Fruit fly (Drosophila melanogaster) whole organism, embryonic: ENCODE data around the gene Ns4.
A peak's percentile ranks its signal among the peaks of the same experiment; 100 is the strongest.

ENCODE experiments used
- Atf-2 ChIP-seq: fragments of 200-800 bp; sonication (Bioruptor generic); optimal IDR thresholded peaks from 2 replicates; lab custom pipeline; 2016; ENCODE audit warnings: missing biosample characterization, missing genetic modification characterization
- Blimp-1 ChIP-seq: fragments of 200-800 bp; sonication (Bioruptor generic); optimal IDR thresholded peaks from 3 replicates; lab custom pipeline; 2018; ENCODE audit warnings: missing biosample characterization, missing genetic modification characterization, mild to moderate bottlenecking, moderate library complexity, missing genetic modification reagents
- CG10321 ChIP-seq: fragments of 200-800 bp; sonication (Bioruptor generic); IDR thresholded peaks from 2 replicates; pipeline ENCODE4 v1.3.6; 2022; ENCODE audit warnings: missing biosample characterization, missing genetic modification characterization
- CG1233 ChIP-seq: fragments of 200-800 bp; sonication (Bioruptor generic); optimal IDR thresholded peaks from 4 replicates; lab custom pipeline; 2018; ENCODE audit warnings: missing biosample characterization, mild to moderate bottlenecking, missing genetic modification characterization
- CG13894 ChIP-seq: fragments of 200-800 bp; sonication (Bioruptor generic); optimal IDR thresholded peaks from 3 replicates; lab custom pipeline; 2018; ENCODE audit warnings: missing biosample characterization, mild to moderate bottlenecking, missing genetic modification characterization, moderate library complexity
- CG17829 ChIP-seq: fragments of 200-800 bp; optimal IDR thresholded peaks from 2 replicates; lab custom pipeline; 2019; ENCODE audit warnings: missing biosample characterization, mild to moderate bottlenecking, missing genetic modification characterization, moderate library complexity
- CG1832 ChIP-seq: fragments of 200-800 bp; sonication (Bioruptor generic); optimal IDR thresholded peaks from 2 replicates; lab custom pipeline; 2017; ENCODE audit warnings: missing biosample characterization, mild to moderate bottlenecking, missing genetic modification characterization, inconsistent platforms
- CG18599 ChIP-seq: fragments of 200-800 bp; sonication (Bioruptor generic); optimal IDR thresholded peaks from 3 replicates; lab custom pipeline; 2017; ENCODE audit warnings: missing biosample characterization, missing genetic modification characterization, mild to moderate bottlenecking, moderate library complexity, missing genetic modification reagents
- CG2889 ChIP-seq: fragments of 200-800 bp; sonication (Bioruptor generic); IDR thresholded peaks from 3 replicates; pipeline ENCODE4 v1.3.6; 2022; ENCODE audit warnings: missing biosample characterization, missing genetic modification characterization
- CG3163 ChIP-seq: fragments of 200-800 bp; sonication (Bioruptor generic); optimal IDR thresholded peaks from 3 replicates; lab custom pipeline; 2016; ENCODE audit warnings: missing biosample characterization, missing genetic modification characterization
- CG32532 ChIP-seq: fragments of 200-800 bp; sonication (Bioruptor generic); IDR thresholded peaks from 2 replicates; pipeline ENCODE4 v1.3.6; 2022; ENCODE audit warnings: missing biosample characterization, missing genetic modification characterization
- CG3281 ChIP-seq: fragments of 200-800 bp; sonication (Bioruptor generic); optimal IDR thresholded peaks from 3 replicates; lab custom pipeline; 2017; ENCODE audit warnings: missing biosample characterization, mild to moderate bottlenecking, missing genetic modification characterization
- CG34376 ChIP-seq: fragments of 200-800 bp; sonication (Bioruptor generic); optimal IDR thresholded peaks from 2 replicates; lab custom pipeline; 2018; ENCODE audit warnings: missing biosample characterization, mild to moderate bottlenecking, missing genetic modification characterization
- CG3847 ChIP-seq: fragments of 200-800 bp; sonication (Bioruptor generic); IDR thresholded peaks from 2 replicates; pipeline ENCODE4 v1.3.6; 2022; ENCODE audit warnings: missing biosample characterization, missing genetic modification characterization
- CG4360 ChIP-seq: fragments of 200-800 bp; sonication (Bioruptor generic); IDR thresholded peaks from 2 replicates; pipeline ENCODE4 v1.3.6; 2022; ENCODE audit warnings: missing biosample characterization, missing genetic modification characterization
- CG6689 ChIP-seq: fragments of 200-800 bp; sonication (Bioruptor generic); IDR thresholded peaks from 2 replicates; pipeline ENCODE4 v1.3.6; 2022; ENCODE audit warnings: missing biosample characterization, missing genetic modification characterization
- CG8290 ChIP-seq, 3 experiments: fragments of 200-800 bp; sonication (Bioruptor generic); optimal IDR thresholded peaks; 2 replicates each; lab custom pipeline; 2016 to 2019; ENCODE audit warnings: missing biosample characterization in 3 of 3, missing genetic modification characterization in 3 of 3, mild to moderate bottlenecking in 2 of 3, moderate library complexity in 1 of 3
- CG9932 ChIP-seq: fragments of 200-800 bp; sonication (Bioruptor generic); IDR thresholded peaks from 2 replicates; pipeline ENCODE4 v1.3.6; 2022; ENCODE audit warnings: missing biosample characterization, missing genetic modification characterization
- D ChIP-seq, 2 experiments: fragments of 200-800 bp in 1 of 2; fragments of >200 bp in 1 of 2; sonication (Bioruptor generic) in 1 of 2; optimal IDR thresholded peaks; 2 replicates in 1 of 2; 3 replicates in 1 of 2; lab custom pipeline; 2017; ENCODE audit warnings: mild to moderate bottlenecking in 1 of 2, missing biosample characterization in 1 of 2, missing genetic modification characterization in 1 of 2, missing genetic modification reagents in 1 of 2
- Dad ChIP-seq: fragments of 200-800 bp; sonication (Bioruptor generic); optimal IDR thresholded peaks from 3 replicates; lab custom pipeline; 2016; ENCODE audit warnings: missing biosample characterization, missing genetic modification characterization
- Dp ChIP-seq: fragments of 200-800 bp; sonication (Bioruptor generic); optimal IDR thresholded peaks from 2 replicates; lab custom pipeline; 2018; ENCODE audit warnings: missing biosample characterization, mild to moderate bottlenecking, missing genetic modification characterization, moderate library complexity
- E2f2 ChIP-seq: fragments of 200-800 bp; sonication (Bioruptor generic); IDR thresholded peaks from 2 replicates; pipeline ENCODE4 v1.3.6; 2022; ENCODE audit warnings: missing biosample characterization, missing genetic modification characterization
- Ets97D ChIP-seq: fragments of 200-800 bp; sonication (Bioruptor generic); optimal IDR thresholded peaks from 3 replicates; lab custom pipeline; 2016; ENCODE audit warnings: missing biosample characterization, missing genetic modification characterization
- HLH3B ChIP-seq: fragments of 200-800 bp; sonication (Bioruptor generic); IDR thresholded peaks from 2 replicates; pipeline ENCODE4 v1.3.6; 2022; ENCODE audit warnings: missing biosample characterization, missing genetic modification characterization
- Hsf ChIP-seq: fragments of 200-800 bp; sonication (Bioruptor generic); optimal IDR thresholded peaks from 3 replicates; lab custom pipeline; 2016; ENCODE audit warnings: missing biosample characterization, missing genetic modification characterization
- Lhr ChIP-seq: fragments of 200-800 bp; sonication (Bioruptor generic); optimal IDR thresholded peaks from 3 replicates; lab custom pipeline; 2017; ENCODE audit warnings: mild to moderate bottlenecking, missing biosample characterization, missing genetic modification reagents, missing genetic modification characterization
- PHDP ChIP-seq: fragments of 200-800 bp; sonication (Bioruptor generic); optimal IDR thresholded peaks from 3 replicates; lab custom pipeline; 2018; ENCODE audit warnings: missing biosample characterization, mild to moderate bottlenecking, missing genetic modification characterization, moderate library complexity
- Ptx1 ChIP-seq: fragments of 200-800 bp; sonication (Bioruptor generic); IDR thresholded peaks from 2 replicates; pipeline ENCODE4 v1.3.6; 2022; ENCODE audit warnings: missing biosample characterization, missing genetic modification characterization
- Rfx ChIP-seq: fragments of 200-800 bp; sonication (Bioruptor generic); IDR thresholded peaks from 2 replicates; pipeline ENCODE4 v1.3.6; 2022; ENCODE audit warnings: missing biosample characterization, missing genetic modification characterization
- Stat92E ChIP-seq, 3 experiments: fragments of >200 bp in 2 of 3; fragments of 200-800 bp in 1 of 3; sonication (Bioruptor generic) in 1 of 3; optimal IDR thresholded peaks; 2 replicates each; lab custom pipeline; 2017 to 2019; ENCODE audit warnings: missing biosample characterization in 3 of 3, missing genetic modification characterization in 3 of 3, mild to moderate bottlenecking in 1 of 3, moderate library complexity in 1 of 3
- ab ChIP-seq: fragments of 200-800 bp; sonication (Bioruptor generic); optimal IDR thresholded peaks from 2 replicates; lab custom pipeline; 2016; ENCODE audit warnings: missing biosample characterization, missing genetic modification characterization
- br ChIP-seq: fragments of >200 bp; optimal IDR thresholded peaks from 2 replicates; lab custom pipeline; 2017
- chif ChIP-seq, 2 experiments: fragments of 200-800 bp; sonication (Bioruptor generic); optimal IDR thresholded peaks; 3 replicates each; lab custom pipeline; 2016; ENCODE audit warnings: missing biosample characterization in 2 of 2, missing genetic modification characterization in 2 of 2
- chinmo ChIP-seq: fragments of 200-800 bp; sonication (Bioruptor generic); IDR thresholded peaks from 4 replicates; pipeline ENCODE4 v1.3.6; 2022; ENCODE audit warnings: missing biosample characterization, missing genetic modification characterization; ENCODE audit not compliant: partially characterized antibody
- ci ChIP-seq: fragments of 200-800 bp; sonication (Bioruptor generic); IDR thresholded peaks from 3 replicates; pipeline ENCODE4 v1.3.6; 2022; ENCODE audit warnings: missing biosample characterization, missing genetic modification characterization
- dysf ChIP-seq: fragments of 200-800 bp; sonication (Bioruptor generic); IDR thresholded peaks from 3 replicates; pipeline ENCODE4 v1.3.6; 2022; ENCODE audit warnings: missing biosample characterization, missing genetic modification characterization
- emc ChIP-seq: fragments of 200-800 bp; sonication (Bioruptor generic); optimal IDR thresholded peaks from 2 replicates; lab custom pipeline; 2016; ENCODE audit warnings: missing biosample characterization, missing genetic modification characterization
- gro ChIP-seq: fragments of 200-800 bp; sonication (Bioruptor generic); optimal IDR thresholded peaks from 2 replicates; lab custom pipeline; 2016; ENCODE audit warnings: missing biosample characterization, missing genetic modification characterization
- mirr ChIP-seq: fragments of 200-800 bp; sonication (Bioruptor generic); optimal IDR thresholded peaks from 3 replicates; lab custom pipeline; 2018; ENCODE audit warnings: missing biosample characterization, mild to moderate bottlenecking, missing genetic modification characterization
- odd ChIP-seq: fragments of 200-800 bp; sonication (Bioruptor generic); optimal IDR thresholded peaks from 2 replicates; lab custom pipeline; 2017; ENCODE audit warnings: missing biosample characterization, mild to moderate bottlenecking, missing genetic modification characterization
- p53 ChIP-seq: fragments of 200-800 bp; sonication (Bioruptor generic); optimal IDR thresholded peaks from 2 replicates; lab custom pipeline; 2016; ENCODE audit warnings: missing biosample characterization, missing genetic modification characterization
- pfk ChIP-seq: fragments of 200-800 bp; sonication (Bioruptor generic); optimal IDR thresholded peaks from 2 replicates; lab custom pipeline; 2018; ENCODE audit warnings: missing biosample characterization, mild to moderate bottlenecking, missing genetic modification characterization, moderate library complexity
- run ChIP-seq: fragments of 200-800 bp; sonication (Bioruptor generic); optimal IDR thresholded peaks from 3 replicates; lab custom pipeline; 2018; ENCODE audit warnings: missing biosample characterization, mild to moderate bottlenecking, missing genetic modification characterization
- sna ChIP-seq: fragments of 200-800 bp; sonication (Bioruptor generic); IDR thresholded peaks from 2 replicates; pipeline ENCODE4 v1.3.6; 2022; ENCODE audit warnings: missing biosample characterization, missing genetic modification characterization; ENCODE audit not compliant: partially characterized antibody
- sqz ChIP-seq: fragments of 200-800 bp; sonication (Bioruptor generic); optimal IDR thresholded peaks from 3 replicates; lab custom pipeline; 2018; ENCODE audit warnings: missing biosample characterization, mild to moderate bottlenecking, missing genetic modification characterization
- tx ChIP-seq: fragments of 200-800 bp; sonication (Bioruptor generic); optimal IDR thresholded peaks from 2 replicates; lab custom pipeline; 2016; ENCODE audit warnings: missing biosample characterization, missing genetic modification characterization
- z ChIP-seq: fragments of 200-800 bp; sonication (Bioruptor generic); IDR thresholded peaks from 3 replicates; pipeline ENCODE4 v1.3.6; 2022; ENCODE audit warnings: missing biosample characterization, missing genetic modification characterization
- zf30C ChIP-seq: fragments of 200-800 bp; sonication (Bioruptor generic); optimal IDR thresholded peaks from 3 replicates; lab custom pipeline; 2018; ENCODE audit warnings: missing biosample characterization, mild to moderate bottlenecking, missing genetic modification characterization

The Ns4 gene

dm6 chr2L:20758188-20758846 lies 6.0 kb downstream of the Ns4 start (continued):
- TF ChIP-seq dysf: peak; percentile 34; the same call in 1 of the 3 replicates
- no peak for TF ChIP-seq tx (GFP tag; lab: Kevin White, UChicago)
- peak; percentile 38 for TF ChIP-seq CG34376 (GFP tag; lab: Kevin White, UChicago)
- TF ChIP-seq z (GFP tag; lab: Robert Waterston, UW): 0 out of 3 replicates have a peak, but pooled peaks have one; percentile 5
- peak; percentile 28 for TF ChIP-seq pfk (GFP tag; lab: Kevin White, UChicago)
- TF ChIP-seq ci (GFP tag; lab: Robert Waterston, UW): peak; percentile 63; the same call in 2 of the 3 replicates
- TF ChIP-seq Ptx1: 0 out of 2 replicates have a peak, but pooled peaks have one; percentile 11
- TF ChIP-seq Dp (GFP tag; lab: Kevin White, UChicago): peak; percentile 4
- no peak for TF ChIP-seq p53 (GFP tag; lab: Kevin White, UChicago)
- no peak for TF ChIP-seq br (lab: Kevin White, UChicago)
- TF ChIP-seq sna (GFP tag; lab: Robert Waterston, UW): no peak
- peak in 1 of 2 experiments; percentile 3 for TF ChIP-seq chif (GFP tag; optimal IDR thresholded peaks at IDR 0.05; lab: Kevin White, UChicago)
- TF ChIP-seq CG3281: peak; percentile 12
- peak; percentile 41 for TF ChIP-seq D (optimal IDR thresholded peaks at IDR 0.05; lab: Kevin White, UChicago)
- TF ChIP-seq D (GFP tag; optimal IDR thresholded peaks at IDR 0.05; lab: Kevin White, UChicago): no peak
- 0 out of 2 replicates have a peak, but pooled peaks have one; percentile 10 for TF ChIP-seq HLH3B (GFP tag; lab: Robert Waterston, UW)
- 0 out of 2 replicates have a peak, but pooled peaks have one; percentile 27 for TF ChIP-seq E2f2 (GFP tag; lab: Robert Waterston, UW)
- peak; percentile 89; the same call in 3 of the 4 replicates for TF ChIP-seq chinmo (GFP tag; lab: Robert Waterston, UW)
- no peak for TF ChIP-seq ab (GFP tag; lab: Kevin White, UChicago)
- TF ChIP-seq CG9932 (GFP tag; lab: Robert Waterston, UW): no peak; the same call in 1 of the 2 replicates
- TF ChIP-seq CG3847 (GFP tag; lab: Robert Waterston, UW): no peak
- no peak for TF ChIP-seq Ets97D (GFP tag; lab: Kevin White, UChicago)
- TF ChIP-seq Lhr (GFP tag; lab: Kevin White, UChicago): no peak
- TF ChIP-seq CG4360 (GFP tag; lab: Robert Waterston, UW): peak; percentile 76
- TF ChIP-seq CG17829 (tag; lab: Kevin White, UChicago): no peak
- TF ChIP-seq odd (GFP tag; lab: Kevin White, UChicago): no peak
- no peak for TF ChIP-seq CG1233
- peak; percentile 10 for TF ChIP-seq PHDP (tag; lab: Kevin White, UChicago)
- TF ChIP-seq CG32532: peak; percentile 26; the same call in 1 of the 2 replicates
- peak; percentile 71 for TF ChIP-seq Blimp-1 (GFP tag; lab: Kevin White, UChicago)
- TF ChIP-seq emc (GFP tag; lab: Kevin White, UChicago): no peak
- TF ChIP-seq CG6689 (GFP tag; lab: Robert Waterston, UW): 0 out of 2 replicates have a peak, but pooled peaks have one; percentile 27
- TF ChIP-seq CG10321 (GFP tag; lab: Robert Waterston, UW): 0 out of 2 replicates have a peak, but pooled peaks have one; percentile 24
- no peak for TF ChIP-seq run
- no peak for TF ChIP-seq CG2889 (GFP tag; lab: Robert Waterston, UW)
- no peak for TF ChIP-seq Hsf
- TF ChIP-seq CG8290 (GFP tag; optimal IDR thresholded peaks at IDR 0.05; lab: Kevin White, UChicago): no peak
- TF ChIP-seq CG8290 (tag; optimal IDR thresholded peaks at IDR 0.05; lab: Kevin White, UChicago): no peak
- peak; percentile 66 for TF ChIP-seq gro (GFP tag; lab: Kevin White, UChicago)
- peak; percentile 25 for TF ChIP-seq Dad (GFP tag; lab: Kevin White, UChicago)
- TF ChIP-seq CG13894 (tag; lab: Kevin White, UChicago): no peak
- peak; percentile 61 for TF ChIP-seq sqz (GFP tag; lab: Kevin White, UChicago)
- peak; percentile 25 for TF ChIP-seq CG18599
- TF ChIP-seq zf30C (GFP tag; lab: Kevin White, UChicago): peak; percentile 90
- peak in 1 of 3 experiments; percentile 88 for TF ChIP-seq Stat92E (GFP tag; optimal IDR thresholded peaks at IDR 0.05; lab: Kevin White, UChicago)
- TF ChIP-seq Rfx (GFP tag; lab: Robert Waterston, UW): peak; percentile 36
- TF ChIP-seq mirr (GFP tag; lab: Kevin White, UChicago): peak; percentile 1
- TF ChIP-seq CG3163 (GFP tag; lab: Kevin White, UChicago): peak; percentile 22
- TF ChIP-seq Atf-2 (GFP tag; lab: Kevin White, UChicago): peak; percentile 15
- peak; percentile 53 for TF ChIP-seq CG1832 (GFP tag; lab: Kevin White, UChicago)
